Worm (Caenorhabditis elegans): ENCODE data around the gene myrf-2.
A peak's percentile ranks its signal among the peaks of the same experiment; 100 is the strongest.

Gene myrf-2

DNA sequence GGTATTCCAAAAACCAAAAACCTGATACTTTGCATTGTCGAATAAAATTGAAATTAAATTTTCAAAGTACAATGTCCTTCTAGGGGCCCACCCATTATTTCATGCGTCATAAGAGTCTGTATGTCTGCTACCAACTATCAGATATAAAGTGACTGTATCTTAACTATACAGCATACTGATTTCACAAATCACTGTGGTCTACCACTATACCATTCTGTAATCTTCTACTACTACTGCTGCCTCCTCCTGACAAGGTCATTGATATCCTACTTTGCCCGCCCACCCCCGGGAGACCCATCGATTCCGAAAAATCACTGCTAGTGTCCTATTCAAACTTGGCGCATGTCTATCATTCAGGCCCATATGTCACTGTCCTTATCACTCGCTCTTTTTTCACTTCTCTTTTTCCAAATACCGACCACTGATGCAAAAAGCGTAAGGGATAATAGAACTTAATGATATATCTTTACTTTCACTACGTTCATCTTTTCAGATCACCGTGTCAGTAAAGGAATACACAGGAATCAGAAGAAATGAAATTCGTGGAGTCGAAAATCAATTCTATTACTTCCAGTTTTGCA lies 22.1 kb downstream of the myrf-2 start, which contains the start of gene C07A4.2:
Gene C07A4.2, plus strand, starts transcription at position 195 of the 581 bp plus-strand sequence.
- no peak for TF ChIP-seq ceh-16 (tag; optimal IDR thresholded peaks at IDR 0.05)
- TF ChIP-seq nhr-21 (tag; optimal IDR thresholded peaks at IDR 0.05) = no peak
- TF ChIP-seq unc-62 (GFP tag; optimal IDR thresholded peaks at IDR 0.05) = no peak
- TF ChIP-seq peb-1 (tag; optimal IDR thresholded peaks at IDR 0.05) = no peak
- TF ChIP-seq nhr-237 (tag; optimal IDR thresholded peaks at IDR 0.05) = no peak
- TF ChIP-seq mab-5 (tag; optimal IDR thresholded peaks at IDR 0.05) = no peak
- no peak for TF ChIP-seq unc-55 (GFP tag; optimal IDR thresholded peaks at IDR 0.05)
- no peak for TF ChIP-seq F13H6.1 (tag; optimal IDR thresholded peaks at IDR 0.05)
- TF ChIP-seq sem-4 (tag; optimal IDR thresholded peaks at IDR 0.05) = no peak
- TF ChIP-seq lsy-2 (tag; optimal IDR thresholded peaks at IDR 0.05) = no peak
- TF ChIP-seq snpc-4 (tag; optimal IDR thresholded peaks at IDR 0.05) = no peak

ce11 chrX:10170598-10170997 lies 23.6 kb downstream of the myrf-2 start:
- TF ChIP-seq nhr-237 (tag; optimal IDR thresholded peaks at IDR 0.05) = no peak
- no peak for TF ChIP-seq ceh-16 (tag; optimal IDR thresholded peaks at IDR 0.05)
- no peak for TF ChIP-seq crh-2 (tag; optimal IDR thresholded peaks at IDR 0.05)

- peak; percentile 17 for TF ChIP-seq nhr-21 (tag; optimal IDR thresholded peaks at IDR 0.05)
- TF ChIP-seq unc-39 (tag; optimal IDR thresholded peaks at IDR 0.05) = no peak
- no peak for TF ChIP-seq peb-1 (tag; optimal IDR thresholded peaks at IDR 0.05)
- peak; percentile 31 for TF ChIP-seq sma-9 (GFP tag; optimal IDR thresholded peaks at IDR 0.05)
- TF ChIP-seq sma-9 (tag; optimal IDR thresholded peaks at IDR 0.05) = no peak
- TF ChIP-seq gmeb-1 (tag; optimal IDR thresholded peaks at IDR 0.05) = no peak
- TF ChIP-seq zag-1 (tag; optimal IDR thresholded peaks at IDR 0.05) = no peak
- no peak for TF ChIP-seq Y55F3AM.14 (GFP tag; optimal IDR thresholded peaks at IDR 0.05)
- no peak for TF ChIP-seq mbf-1 (tag; optimal IDR thresholded peaks at IDR 0.05)
- no peak for TF ChIP-seq C34F6.9 (tag; optimal IDR thresholded peaks at IDR 0.05)
- TF ChIP-seq lin-13 (GFP tag; optimal IDR thresholded peaks at IDR 0.05) = no peak
- no peak for TF ChIP-seq ZK546.5 (tag; optimal IDR thresholded peaks at IDR 0.05)
- no peak for TF ChIP-seq F13H6.1 (tag; optimal IDR thresholded peaks at IDR 0.05)
- TF ChIP-seq crh-2 (tag; optimal IDR thresholded peaks at IDR 0.05) = peak; percentile 1
- no peak for TF ChIP-seq ama-1 (optimal IDR thresholded peaks at IDR 0.05)
- no peak for TF ChIP-seq dmd-4 (tag; optimal IDR thresholded peaks at IDR 0.05)
- peak; percentile 86 for TF ChIP-seq blmp-1 (tag; optimal IDR thresholded peaks at IDR 0.05; ENCODE audit: insufficient read depth)
Observed at ce11 chrX:10168534-10168933, 25.6 kb downstream of the myrf-2 start.

DNA sequence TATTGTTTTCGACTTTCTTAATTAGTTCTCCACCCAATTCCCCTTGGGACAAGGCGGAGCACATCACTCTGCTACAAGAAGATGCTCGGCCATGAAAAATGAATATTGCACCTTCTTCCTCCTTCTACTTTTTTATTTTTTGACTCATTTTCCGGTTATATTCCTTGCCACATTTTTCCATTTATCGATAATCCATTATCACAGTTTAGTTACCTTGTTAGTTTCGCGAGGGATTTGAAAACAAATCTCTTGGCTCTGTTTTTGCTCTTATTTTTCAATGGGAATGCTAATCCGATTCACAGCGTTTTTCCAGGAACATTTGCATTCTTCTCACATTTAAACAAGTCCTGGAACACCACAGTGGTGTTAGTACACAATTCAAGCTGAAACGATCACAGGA lies 27.2 kb downstream of the myrf-2 start, which contains the start of gene rnp-9:
Gene rnp-9, plus strand, starts transcription at position 301 of the 400 bp plus-strand sequence.
- TF ChIP-seq ZK546.5 (tag; optimal IDR thresholded peaks at IDR 0.05) = no peak
- TF ChIP-seq ztf-1 (GFP tag; conservative IDR thresholded peaks at IDR 0.05) = no peak
- no peak for TF ChIP-seq elt-3 (tag; optimal IDR thresholded peaks at IDR 0.05)
- no peak for TF ChIP-seq nhr-25 (tag; optimal IDR thresholded peaks at IDR 0.05)
- TF ChIP-seq nhr-237 (tag; optimal IDR thresholded peaks at IDR 0.05) = no peak
- TF ChIP-seq ztf-4 (tag; optimal IDR thresholded peaks at IDR 0.05) = no peak
- no peak for TF ChIP-seq nhr-11 (tag; optimal IDR thresholded peaks at IDR 0.05)
- TF ChIP-seq blmp-1 (tag; optimal IDR thresholded peaks at IDR 0.05; ENCODE audit: insufficient read depth) = no peak
- TF ChIP-seq sem-4 (tag; optimal IDR thresholded peaks at IDR 0.05) = no peak
- no peak for TF ChIP-seq nhr-129 (tag; optimal IDR thresholded peaks at IDR 0.05)
- no peak for TF ChIP-seq unc-55 (GFP tag; optimal IDR thresholded peaks at IDR 0.05)
- TF ChIP-seq nhr-10 (tag; optimal IDR thresholded peaks at IDR 0.05) = no peak
- no peak for TF ChIP-seq mab-5 (tag; optimal IDR thresholded peaks at IDR 0.05)
- TF ChIP-seq gmeb-1 (tag; optimal IDR thresholded peaks at IDR 0.05) = no peak
- TF ChIP-seq ceh-82 (tag; optimal IDR thresholded peaks at IDR 0.05) = no peak

ce11 chrX:10163212-10163611 lies 31.0 kb downstream of the myrf-2 start:
- TF ChIP-seq zag-1 (tag; optimal IDR thresholded peaks at IDR 0.05) (no peak), lsy-2 (tag; optimal IDR thresholded peaks at IDR 0.05) (no peak), nhr-129 (tag; optimal IDR thresholded peaks at IDR 0.05) (no peak), ztf-4 (tag; optimal IDR thresholded peaks at IDR 0.05) (no peak), sem-4 (tag; optimal IDR thresholded peaks at IDR 0.05) (no peak), nhr-23 (tag; optimal IDR thresholded peaks at IDR 0.05) (no peak), ztf-11 (tag; optimal IDR thresholded peaks at IDR 0.05) (no peak), unc-55 (GFP tag; optimal IDR thresholded peaks at IDR 0.05) (no peak), unc-39 (tag; optimal IDR thresholded peaks at IDR 0.05) (no peak), nhr-237 (tag; optimal IDR thresholded peaks at IDR 0.05) (no peak), peb-1 (tag; optimal IDR thresholded peaks at IDR 0.05) (no peak), lin-39 (tag; optimal IDR thresholded peaks at IDR 0.05) (no peak), snpc-4 (tag; optimal IDR thresholded peaks at IDR 0.05) (no peak), C34F6.9 (tag; optimal IDR thresholded peaks at IDR 0.05) (no peak), sma-9 (GFP tag; optimal IDR thresholded peaks at IDR 0.05) (no peak), sma-9 (tag; optimal IDR thresholded peaks at IDR 0.05) (no peak), ceh-16 (tag; optimal IDR thresholded peaks at IDR 0.05) (no peak), nhr-21 (tag; optimal IDR thresholded peaks at IDR 0.05) (no peak)
